Worm (Caenorhabditis elegans): ENCODE results near the gene Y47D3B.3.
A peak's percentile ranks its signal among the peaks of the same experiment; 100 is the strongest.

Gene Y47D3B.3

ce11 chrIII:11378450-11378849 lies 19.1 kb upstream of the Y47D3B.3 start (continued):
- TF ChIP-seq pag-3 (tag; optimal IDR thresholded peaks at IDR 0.05; ENCODE audit: borderline replicate concordance, insufficient read depth) (no peak), xbp-1 (tag; optimal IDR thresholded peaks at IDR 0.05) (peak; percentile 82), blmp-1 (tag; optimal IDR thresholded peaks at IDR 0.05) (peak; percentile 88), sox-4 (tag; optimal IDR thresholded peaks at IDR 0.05) (no peak), unc-30 (tag; optimal IDR thresholded peaks at IDR 0.05) (no peak)

- TF ChIP-seq blmp-1 (tag; optimal IDR thresholded peaks at IDR 0.05) (peak; percentile 27), snpc-4 (tag; optimal IDR thresholded peaks at IDR 0.05) (no peak)
Observed at ce11 chrIII:11378910-11379309, 18.7 kb upstream of the Y47D3B.3 start.

DNA sequence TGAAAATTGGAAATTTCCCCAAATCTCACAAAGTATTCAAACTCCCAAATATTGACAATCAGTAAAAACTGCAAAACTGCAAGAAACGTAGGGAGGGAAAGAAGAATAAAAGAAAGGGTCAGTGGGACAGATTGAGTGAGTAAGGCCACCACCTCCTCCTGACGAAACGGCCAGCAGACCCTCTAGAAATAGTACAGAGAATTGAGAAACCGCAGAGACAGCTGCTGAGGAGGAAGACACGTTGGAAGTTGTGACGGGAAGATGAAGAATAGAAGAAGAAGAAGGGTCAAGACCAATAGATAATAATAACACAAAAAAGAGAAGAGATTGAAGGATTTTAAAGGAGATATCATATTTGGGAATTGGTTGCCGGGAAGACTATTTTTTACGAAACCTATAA lies 17.0 kb upstream of the Y47D3B.3 start:
- TF ChIP-seq hlh-17 (GFP tag; optimal IDR thresholded peaks at IDR 0.05; ENCODE audit: borderline replicate concordance) (no peak), nhr-20 (tag; optimal IDR thresholded peaks at IDR 0.05) (peak; percentile 5), jun-1 (tag; optimal IDR thresholded peaks at IDR 0.05) (no peak), C04F5.9 (tag; optimal IDR thresholded peaks at IDR 0.05) (no peak), blmp-1 (tag; optimal IDR thresholded peaks at IDR 0.05) (peak; percentile 70), C34B4.2 (tag; optimal IDR thresholded peaks at IDR 0.05) (no peak), ceh-82 (tag; optimal IDR thresholded peaks at IDR 0.05) (peak in 1 of 3 experiments; percentile 40), vab-15 (tag; optimal IDR thresholded peaks at IDR 0.05) (no peak), snu-23 (GFP tag; optimal IDR thresholded peaks at IDR 0.05) (peak; percentile 53), lin-35 (GFP tag; optimal IDR thresholded peaks at IDR 0.05) (peak in 1 of 2 experiments; percentile 15), mdl-1 (tag; optimal IDR thresholded peaks at IDR 0.05) (peak in 1 of 2 experiments; percentile 15), mep-1 (tag; optimal IDR thresholded peaks at IDR 0.05) (peak; percentile 37), nhr-47 (tag; optimal IDR thresholded peaks at IDR 0.05) (peak; percentile 24), tbx-2 (tag; optimal IDR thresholded peaks at IDR 0.05) (no peak), Y116A8C.19 (tag; optimal IDR thresholded peaks at IDR 0.05; ENCODE audit: borderline replicate concordance) (no peak), nhr-71 (tag; optimal IDR thresholded peaks at IDR 0.05) (peak; percentile 34), lin-15B (tag; optimal IDR thresholded peaks at IDR 0.05) (no peak), dpl-1 (GFP tag; optimal IDR thresholded peaks at IDR 0.05) (peak in 1 of 3 experiments; percentile 17), efl-1 (optimal IDR thresholded peaks at IDR 0.05) (peak; percentile 7 to 29), efl-1 (GFP tag; optimal IDR thresholded peaks at IDR 0.05 in 1 of 2) (no peak), lsy-2 (tag; optimal IDR thresholded peaks at IDR 0.05) (peak; percentile 18 to 26), xbp-1 (tag; optimal IDR thresholded peaks at IDR 0.05) (peak; percentile 18), ceh-63 (GFP tag; optimal IDR thresholded peaks at IDR 0.05) (no peak), elt-3 (tag; optimal IDR thresholded peaks at IDR 0.05) (peak in 2 of 6 experiments; percentile 19 to 28), nhr-19 (GFP tag; conservative IDR thresholded peaks at IDR 0.05) (0 out of 2 replicates have a peak, but pooled peaks have one; percentile 4), hpl-2 (GFP tag; optimal IDR thresholded peaks at IDR 0.05) (no peak), ztf-4 (tag; optimal IDR thresholded peaks at IDR 0.05) (peak; percentile 17)

ce11 chrIII:11381922-11382321 lies 15.7 kb upstream of the Y47D3B.3 start, which contains the start of gene subs-4:
Gene subs-4 (plus strand): TSS chrIII:11382222.
- TF ChIP-seq unc-130 (tag; optimal IDR thresholded peaks at IDR 0.05), result no peak
- no peak for TF ChIP-seq grh-1 (GFP tag; IDR thresholded peaks at IDR 0.05)
- TF ChIP-seq ceh-90 (tag; optimal IDR thresholded peaks at IDR 0.05), result no peak
- TF ChIP-seq pax-3 (tag; optimal IDR thresholded peaks at IDR 0.05), result no peak
- no peak for TF ChIP-seq mef-2 (tag; optimal IDR thresholded peaks at IDR 0.05)
- no peak for TF ChIP-seq nhr-28 (tag; optimal IDR thresholded peaks at IDR 0.05)
- no peak for TF ChIP-seq C16A3.4 (tag; optimal IDR thresholded peaks at IDR 0.05)
- no peak for TF ChIP-seq sox-4 (tag; optimal IDR thresholded peaks at IDR 0.05)

Measured in whole organism, L1 larva.